Worm (Caenorhabditis elegans): Measurements from ENCODE around the gene C54G10.1.

ce11 chrV:14684359-14685312 lies 43.7 kb downstream of the C54G10.1 start, which contains the start of gene hsp-90:
- TF ChIP-seq dao-5 (tag; optimal IDR thresholded peaks at IDR 0.05) (no peak), him-1 (tag; optimal IDR thresholded peaks at IDR 0.05) (no peak), W03F9.2 (tag; optimal IDR thresholded peaks at IDR 0.05) (no peak)

All from whole organism, L4/young adult.